Fruit fly (Drosophila melanogaster) whole organism, prepupa: ENCODE data around the gene Acp24A4.

ENCODE experiments used
- CG10631 ChIP-seq: fragments of 200-800 bp; sonication (Bioruptor generic); optimal IDR thresholded peaks from 2 replicates; lab custom pipeline; 2016; ENCODE audit warnings: missing biosample characterization, missing genetic modification characterization
- CG11762 ChIP-seq: fragments of 200-800 bp; sonication (Bioruptor generic); optimal IDR thresholded peaks from 3 replicates; lab custom pipeline; 2016; ENCODE audit warnings: missing biosample characterization, missing genetic modification characterization; ENCODE audit not compliant: insufficient read depth
- CG15336 ChIP-seq: fragments of 200-800 bp; sonication (Bioruptor generic); IDR thresholded peaks from 2 replicates; pipeline ENCODE4 v1.3.6; 2022; ENCODE audit warnings: missing biosample characterization, missing genetic modification characterization
- CG1621 ChIP-seq: fragments of 200-800 bp; sonication (Bioruptor generic); optimal IDR thresholded peaks from 3 replicates; lab custom pipeline; 2018; ENCODE audit warnings: missing biosample characterization, mild to moderate bottlenecking, missing genetic modification characterization
- CG3032 ChIP-seq: fragments of 200-800 bp; optimal IDR thresholded peaks from 2 replicates; lab custom pipeline; 2019; ENCODE audit warnings: missing biosample characterization, mild to moderate bottlenecking, missing genetic modification characterization, moderate library complexity
- CG32006 ChIP-seq: fragments of 200-800 bp; sonication (Bioruptor generic); optimal IDR thresholded peaks from 3 replicates; lab custom pipeline; 2017; ENCODE audit warnings: missing biosample characterization, mild to moderate bottlenecking, missing genetic modification characterization
- CG4318 ChIP-seq: fragments of 200-800 bp; sonication (Bioruptor generic); optimal IDR thresholded peaks from 3 replicates; lab custom pipeline; 2017; ENCODE audit warnings: missing biosample characterization, mild to moderate bottlenecking, missing genetic modification characterization
- CG6854 ChIP-seq: fragments of 200-800 bp; sonication (Bioruptor generic); optimal IDR thresholded peaks from 2 replicates; lab custom pipeline; 2017; ENCODE audit warnings: missing biosample characterization, mild to moderate bottlenecking, missing genetic modification characterization
- CG7368 ChIP-seq: fragments of 200-800 bp; sonication (Bioruptor generic); optimal IDR thresholded peaks from 3 replicates; lab custom pipeline; 2016; ENCODE audit warnings: missing biosample characterization, missing genetic modification characterization
- CG8319 ChIP-seq: fragments of 200-800 bp; sonication (Bioruptor generic); optimal IDR thresholded peaks from 3 replicates; lab custom pipeline; 2016; ENCODE audit warnings: missing biosample characterization, missing genetic modification characterization
- CG8632 ChIP-seq: fragments of 200-800 bp; sonication (Bioruptor generic); optimal IDR thresholded peaks from 3 replicates; lab custom pipeline; 2016; ENCODE audit warnings: missing biosample characterization, missing genetic modification characterization
- CG9139 ChIP-seq: fragments of 200-800 bp; sonication (Bioruptor generic); optimal IDR thresholded peaks from 3 replicates; lab custom pipeline; 2017; ENCODE audit warnings: missing biosample characterization, mild to moderate bottlenecking, missing genetic modification characterization
- Eip75B ChIP-seq: fragments of 200-800 bp; sonication (Bioruptor generic); optimal IDR thresholded peaks from 3 replicates; lab custom pipeline; 2016; ENCODE audit warnings: missing biosample characterization, missing genetic modification characterization
- Eip78C ChIP-seq: fragments of 200-800 bp; sonication (Bioruptor generic); peaks from one replicate; lab custom pipeline; 2016; ENCODE audit warnings: missing biosample characterization, missing genetic modification characterization
- Eip93F ChIP-seq: fragments of 200-800 bp; sonication (Bioruptor generic); optimal IDR thresholded peaks from 2 replicates; lab custom pipeline; 2016; ENCODE audit warnings: missing biosample characterization, mild to moderate bottlenecking, missing genetic modification characterization
- Ets96B ChIP-seq: fragments of 200-800 bp; optimal IDR thresholded peaks from 2 replicates; lab custom pipeline; 2019; ENCODE audit warnings: missing biosample characterization, mild to moderate bottlenecking, missing genetic modification characterization, moderate library complexity
- Hr39 ChIP-seq: fragments of 200-800 bp; sonication (Bioruptor generic); optimal IDR thresholded peaks from 2 replicates; lab custom pipeline; 2016; ENCODE audit warnings: missing biosample characterization, missing genetic modification characterization
- Hr4 ChIP-seq: fragments of 200-800 bp; sonication (Bioruptor generic); optimal IDR thresholded peaks from 3 replicates; lab custom pipeline; 2016; ENCODE audit warnings: missing biosample characterization, missing genetic modification characterization
- Lpt ChIP-seq: fragments of 200-800 bp; sonication (Bioruptor generic); optimal IDR thresholded peaks from 3 replicates; lab custom pipeline; 2016; ENCODE audit warnings: missing biosample characterization, missing genetic modification characterization
- OdsH ChIP-seq: fragments of 200-800 bp; sonication (Bioruptor generic); optimal IDR thresholded peaks from 3 replicates; lab custom pipeline; 2016; ENCODE audit warnings: missing biosample characterization, missing genetic modification characterization
- Smox ChIP-seq: fragments of 200-800 bp; sonication (Bioruptor generic); optimal IDR thresholded peaks from 3 replicates; lab custom pipeline; 2016; ENCODE audit warnings: missing biosample characterization, missing genetic modification characterization
- Sox14 ChIP-seq: fragments of 200-800 bp; sonication (Bioruptor generic); optimal IDR thresholded peaks from 3 replicates; lab custom pipeline; 2016; ENCODE audit warnings: missing biosample characterization, missing genetic modification characterization
- dac ChIP-seq: fragments of 200-800 bp; sonication (Bioruptor generic); optimal IDR thresholded peaks from 2 replicates; lab custom pipeline; 2017; ENCODE audit warnings: missing biosample characterization, mild to moderate bottlenecking, missing genetic modification characterization
- dsx ChIP-seq: fragments of 200-800 bp; optimal IDR thresholded peaks from 3 replicates; lab custom pipeline; 2019; ENCODE audit warnings: missing biosample characterization, mild to moderate bottlenecking, missing genetic modification characterization, moderate library complexity; ENCODE audit not compliant: poor library complexity, severe bottlenecking
- esn ChIP-seq: fragments of 200-800 bp; sonication (Bioruptor generic); optimal IDR thresholded peaks from 2 replicates; lab custom pipeline; 2016; ENCODE audit warnings: missing biosample characterization, mild to moderate bottlenecking, missing genetic modification characterization, moderate library complexity
- fd85E ChIP-seq: fragments of 200-800 bp; sonication (Bioruptor generic); optimal IDR thresholded peaks from 3 replicates; lab custom pipeline; 2016; ENCODE audit warnings: missing biosample characterization, missing genetic modification characterization
- fkh ChIP-seq: fragments of 200-800 bp; sonication (Bioruptor generic); optimal IDR thresholded peaks from 3 replicates; lab custom pipeline; 2017; ENCODE audit warnings: missing biosample characterization, mild to moderate bottlenecking, missing genetic modification characterization, moderate library complexity
- lz ChIP-seq: fragments of 200-800 bp; sonication (Bioruptor generic); optimal IDR thresholded peaks from 3 replicates; lab custom pipeline; 2016; ENCODE audit warnings: missing biosample characterization, missing genetic modification characterization
- net ChIP-seq: fragments of 200-800 bp; sonication (Bioruptor generic); optimal IDR thresholded peaks from 3 replicates; lab custom pipeline; 2016; ENCODE audit warnings: missing biosample characterization, missing genetic modification characterization
- pdm3 ChIP-seq: fragments of 200-800 bp; sonication (Bioruptor generic); optimal IDR thresholded peaks from 3 replicates; lab custom pipeline; 2016; ENCODE audit warnings: missing biosample characterization, missing genetic modification characterization
- spab ChIP-seq: fragments of 200-800 bp; sonication (Bioruptor generic); optimal IDR thresholded peaks from 2 replicates; lab custom pipeline; 2017; ENCODE audit warnings: missing biosample characterization, mild to moderate bottlenecking, missing genetic modification characterization, missing genetic modification reagents
- svp ChIP-seq: fragments of 200-800 bp; sonication (Bioruptor generic); peaks from one replicate; lab custom pipeline; 2016; ENCODE audit warnings: missing biosample characterization, missing genetic modification characterization
- topi ChIP-seq: fragments of 200-800 bp; sonication (Bioruptor generic); optimal IDR thresholded peaks from 3 replicates; lab custom pipeline; 2016; ENCODE audit warnings: missing biosample characterization, missing genetic modification characterization
- vri ChIP-seq: fragments of 200-800 bp; sonication (Bioruptor generic); optimal IDR thresholded peaks from 3 replicates; lab custom pipeline; 2016; ENCODE audit warnings: missing biosample characterization, mild to moderate bottlenecking, missing genetic modification characterization

Acp24A4 gene

DNA sequence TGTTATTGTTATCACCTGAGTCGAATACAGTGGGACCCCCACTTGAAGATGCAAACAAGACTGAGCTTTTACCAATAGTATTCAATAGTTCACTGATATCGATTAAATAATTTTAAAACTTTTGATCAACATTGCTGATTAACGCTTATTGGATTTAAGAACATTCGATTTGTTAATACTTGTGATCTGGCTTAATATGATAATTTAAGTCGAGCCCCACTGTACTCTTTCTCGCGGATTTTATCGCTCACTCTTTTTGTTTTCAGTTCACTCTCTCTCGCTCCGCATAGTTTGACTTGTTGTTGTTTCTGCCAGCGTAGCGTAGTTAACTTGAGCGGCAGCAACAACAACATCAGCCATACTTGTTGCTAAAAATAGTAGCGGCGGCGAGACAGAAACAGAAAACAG, 38.0 kb downstream of the Acp24A4 start (continued):
- peak; percentile 99 for TF ChIP-seq Hr39 (GFP tag; lab: Kevin White, UChicago)
- TF ChIP-seq CG9139 (GFP tag; lab: Kevin White, UChicago): peak; percentile 98
- TF ChIP-seq net (GFP tag; lab: Kevin White, UChicago): peak; percentile 99
- TF ChIP-seq CG3032 (tag; lab: Kevin White, UChicago): peak; percentile 98
- TF ChIP-seq CG7368 (GFP tag; lab: Kevin White, UChicago): peak; percentile 99
- TF ChIP-seq Eip78C (GFP tag; lab: Kevin White, UChicago): peak; percentile 100
- peak; percentile 98 for TF ChIP-seq Lpt (GFP tag; lab: Kevin White, UChicago)
- peak; percentile 99 for TF ChIP-seq CG6854
- peak; percentile 96 for TF ChIP-seq dac (GFP tag; lab: Kevin White, UChicago)
- TF ChIP-seq CG32006 (GFP tag; lab: Kevin White, UChicago): peak; percentile 99
- peak; percentile 97 for TF ChIP-seq CG4318 (GFP tag; lab: Kevin White, UChicago)
- peak; percentile 99 for TF ChIP-seq Hr4
- peak; percentile 100 for TF ChIP-seq CG15336 (GFP tag; lab: Robert Waterston, UW)
- peak; percentile 99 for TF ChIP-seq esn (GFP tag; lab: Kevin White, UChicago)
- TF ChIP-seq lz (GFP tag; lab: Kevin White, UChicago): peak; percentile 99
- peak; percentile 99 for TF ChIP-seq pdm3 (GFP tag; lab: Kevin White, UChicago)
- peak; percentile 99 for TF ChIP-seq OdsH (GFP tag; lab: Kevin White, UChicago)
- TF ChIP-seq CG8319 (GFP tag; lab: Kevin White, UChicago): peak; percentile 98
- TF ChIP-seq CG1621: peak; percentile 98
- peak; percentile 99 for TF ChIP-seq topi (GFP tag; lab: Kevin White, UChicago)
- peak; percentile 99 for TF ChIP-seq CG11762

DNA sequence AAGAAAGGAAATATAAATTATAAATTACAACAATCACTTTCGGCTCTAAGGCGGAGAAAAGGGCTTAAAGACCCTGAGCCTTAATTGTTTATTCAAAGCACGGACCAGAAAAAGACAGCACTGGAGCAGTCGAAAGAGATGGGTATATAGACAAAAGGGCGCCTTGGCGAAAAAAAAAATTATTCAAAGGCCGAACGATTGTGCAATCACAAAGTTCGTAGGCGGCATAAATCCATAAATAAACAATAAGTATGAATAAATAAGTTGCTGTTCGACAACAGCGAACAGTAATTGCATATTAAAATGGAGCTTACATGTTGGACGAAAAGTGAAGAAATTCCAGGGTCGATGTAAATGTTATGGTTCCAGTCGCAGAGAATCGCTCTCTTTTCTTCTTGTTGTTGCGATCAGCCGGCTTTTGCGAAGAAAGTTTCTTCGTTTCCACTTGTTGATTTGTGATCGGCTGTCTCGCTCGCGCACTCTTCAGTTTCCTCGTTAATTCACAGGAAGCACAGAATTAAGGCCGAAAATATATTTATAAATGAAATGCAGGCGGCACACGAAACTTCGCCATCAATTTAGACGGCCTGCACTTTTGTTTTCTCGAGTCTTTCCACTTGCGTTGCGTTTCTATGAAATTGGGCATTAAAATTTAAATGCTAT, 38.6 kb downstream of the Acp24A4 start:
- no peak for TF ChIP-seq CG7368 (GFP tag; lab: Kevin White, UChicago)
- TF ChIP-seq vri (GFP tag; lab: Kevin White, UChicago): peak; percentile 16
- TF ChIP-seq spab (GFP tag; lab: Kevin White, UChicago): no peak
- no peak for TF ChIP-seq CG3032 (tag; lab: Kevin White, UChicago)
- peak; percentile 47 for TF ChIP-seq svp
- TF ChIP-seq Eip93F (GFP tag; lab: Kevin White, UChicago): no peak
- TF ChIP-seq fd85E (GFP tag; lab: Kevin White, UChicago): no peak
- TF ChIP-seq Smox (GFP tag; lab: Kevin White, UChicago): no peak

- TF ChIP-seq CG11762: no peak
- no peak for TF ChIP-seq Ets96B (tag; lab: Kevin White, UChicago)
- no peak for TF ChIP-seq Sox14 (GFP tag; lab: Kevin White, UChicago)
- TF ChIP-seq CG10631: no peak
- no peak for TF ChIP-seq CG8632 (GFP tag; lab: Kevin White, UChicago)
- no peak for TF ChIP-seq Lpt (GFP tag; lab: Kevin White, UChicago)
- TF ChIP-seq dsx (GFP tag; lab: Kevin White, UChicago): no peak
- TF ChIP-seq Eip75B (GFP tag; lab: Kevin White, UChicago): no peak
- TF ChIP-seq CG4318 (GFP tag; lab: Kevin White, UChicago): no peak
- peak; percentile 48 for TF ChIP-seq Eip78C (GFP tag; lab: Kevin White, UChicago)
- TF ChIP-seq fkh: no peak
- peak; percentile 23 for TF ChIP-seq esn (GFP tag; lab: Kevin White, UChicago)
Measured at dm6 chr2L:3648173-3648972, 45.3 kb downstream of the Acp24A4 start.
